Fruit fly (Drosophila melanogaster): ENCODE measurements around the gene myd.

The myd gene

DNA sequence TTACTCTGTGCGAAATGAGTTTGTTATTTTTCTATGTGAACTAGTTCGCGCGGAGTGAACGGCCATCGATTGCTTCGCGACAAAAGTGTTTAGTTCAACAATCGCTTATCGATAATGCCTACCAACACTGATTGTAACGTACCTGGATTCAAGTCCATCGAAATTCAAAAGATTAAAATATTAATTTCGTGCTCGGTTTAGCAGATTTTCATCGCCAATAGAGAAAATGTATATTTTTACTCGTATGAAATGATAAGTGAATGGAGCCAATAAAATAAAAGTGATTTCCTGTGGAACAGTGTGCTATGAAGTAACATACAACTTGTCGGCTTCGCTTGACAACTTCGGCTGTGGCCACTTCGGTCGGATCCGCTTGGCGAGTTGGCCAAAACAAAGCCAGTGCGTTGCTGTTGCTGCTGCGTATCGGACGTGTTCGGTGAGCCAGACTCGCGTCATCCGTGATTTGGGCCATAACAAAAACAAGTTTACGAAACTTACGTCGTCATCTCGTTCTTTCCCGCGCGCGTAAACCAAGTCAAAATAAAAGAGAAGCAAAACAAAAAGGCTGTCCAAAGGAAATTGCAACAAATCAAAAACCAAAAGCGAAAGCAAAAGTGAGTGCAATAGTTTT lies at the start of gene myd, which contains the start of gene CG5555:
Gene myd, plus strand, starts transcription at position 397 of the 631 bp plus-strand sequence.
Gene CG5555, minus strand, starts transcription at position 276 of the 631 bp plus-strand sequence.
- TF ChIP-seq psq (optimal IDR thresholded peaks at IDR 0.05): no peak
- no peak for TF ChIP-seq insv (optimal IDR thresholded peaks at IDR 0.05)
- TF ChIP-seq Myc (optimal IDR thresholded peaks at IDR 0.05): no peak
- no peak for TF ChIP-seq ttk (optimal IDR thresholded peaks at IDR 0.05)
- no peak for TF ChIP-seq Sin3A (optimal IDR thresholded peaks at IDR 0.05)
- TF ChIP-seq h (optimal IDR thresholded peaks at IDR 0.05): no peak

dm6 chr3R:19132146-19132833 lies 48.2 kb upstream of the myd start, which contains the start of gene Cyp12a5:
Gene Cyp12a5, plus strand, starts transcription at chr3R:19132648.
- no peak for TF ChIP-seq psq (optimal IDR thresholded peaks at IDR 0.05)
- TF ChIP-seq insv (optimal IDR thresholded peaks at IDR 0.05): no peak
- TF ChIP-seq Sin3A (optimal IDR thresholded peaks at IDR 0.05): no peak
- no peak for TF ChIP-seq ttk (optimal IDR thresholded peaks at IDR 0.05)
- TF ChIP-seq Myc (optimal IDR thresholded peaks at IDR 0.05): no peak
- TF ChIP-seq h (optimal IDR thresholded peaks at IDR 0.05): no peak

dm6 chr3R:19134957-19135356 lies 45.5 kb upstream of the myd start, which contains the start of gene Cyp12a4:
Gene Cyp12a4, plus strand, starts transcription at chr3R:19135158.
- no peak for TF ChIP-seq insv (optimal IDR thresholded peaks at IDR 0.05)
- TF ChIP-seq h (optimal IDR thresholded peaks at IDR 0.05): no peak
- TF ChIP-seq ttk (optimal IDR thresholded peaks at IDR 0.05): no peak
- TF ChIP-seq Sin3A (optimal IDR thresholded peaks at IDR 0.05): no peak
- TF ChIP-seq Myc (optimal IDR thresholded peaks at IDR 0.05): no peak
- no peak for TF ChIP-seq psq (optimal IDR thresholded peaks at IDR 0.05)

dm6 chr3R:19147511-19148239 lies 32.8 kb upstream of the myd start, which contains the start of gene Ppcs:
Gene Ppcs, minus strand, starts transcription at chr3R:19147910.
- TF ChIP-seq insv (optimal IDR thresholded peaks at IDR 0.05) (no peak), Sin3A (optimal IDR thresholded peaks at IDR 0.05) (no peak), Myc (optimal IDR thresholded peaks at IDR 0.05) (no peak), ttk (optimal IDR thresholded peaks at IDR 0.05) (no peak), h (optimal IDR thresholded peaks at IDR 0.05) (no peak), psq (optimal IDR thresholded peaks at IDR 0.05) (no peak)

dm6 chr3R:19150856-19151651 lies 29.4 kb upstream of the myd start:
- TF ChIP-seq psq (optimal IDR thresholded peaks at IDR 0.05): no peak
- TF ChIP-seq Sin3A (optimal IDR thresholded peaks at IDR 0.05): no peak
- no peak for TF ChIP-seq Myc (optimal IDR thresholded peaks at IDR 0.05)
- TF ChIP-seq insv (optimal IDR thresholded peaks at IDR 0.05): no peak
- TF ChIP-seq ttk (optimal IDR thresholded peaks at IDR 0.05): no peak
- TF ChIP-seq h (optimal IDR thresholded peaks at IDR 0.05): no peak

dm6 chr3R:19151848-19152787 lies 28.3 kb upstream of the myd start:
- TF ChIP-seq Myc (optimal IDR thresholded peaks at IDR 0.05) (no peak), h (optimal IDR thresholded peaks at IDR 0.05) (no peak), Sin3A (optimal IDR thresholded peaks at IDR 0.05) (no peak)

DNA sequence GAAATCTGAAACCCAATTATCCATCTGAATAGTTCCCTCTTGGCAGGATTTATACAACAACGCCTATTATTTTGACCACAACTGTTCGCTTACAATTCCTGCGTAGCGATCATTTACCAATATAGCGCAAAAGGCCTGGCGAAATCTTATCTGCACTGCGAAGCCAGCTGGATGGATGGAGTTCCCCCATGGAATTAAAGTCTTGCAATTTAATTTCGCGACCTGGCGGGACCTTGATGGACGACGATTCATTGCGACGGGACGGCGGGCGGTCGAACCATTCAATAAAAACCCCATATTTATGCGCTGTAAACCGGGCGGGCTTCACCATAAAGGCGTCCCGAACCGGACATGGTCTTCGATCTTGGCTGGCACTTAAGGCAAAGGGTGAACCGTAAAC lies 27.6 kb upstream of the myd start:
- TF ChIP-seq Sin3A (optimal IDR thresholded peaks at IDR 0.05) (no peak), ttk (optimal IDR thresholded peaks at IDR 0.05) (no peak), insv (optimal IDR thresholded peaks at IDR 0.05) (no peak), Myc (optimal IDR thresholded peaks at IDR 0.05) (no peak), psq (optimal IDR thresholded peaks at IDR 0.05) (no peak), h (optimal IDR thresholded peaks at IDR 0.05) (no peak)

DNA sequence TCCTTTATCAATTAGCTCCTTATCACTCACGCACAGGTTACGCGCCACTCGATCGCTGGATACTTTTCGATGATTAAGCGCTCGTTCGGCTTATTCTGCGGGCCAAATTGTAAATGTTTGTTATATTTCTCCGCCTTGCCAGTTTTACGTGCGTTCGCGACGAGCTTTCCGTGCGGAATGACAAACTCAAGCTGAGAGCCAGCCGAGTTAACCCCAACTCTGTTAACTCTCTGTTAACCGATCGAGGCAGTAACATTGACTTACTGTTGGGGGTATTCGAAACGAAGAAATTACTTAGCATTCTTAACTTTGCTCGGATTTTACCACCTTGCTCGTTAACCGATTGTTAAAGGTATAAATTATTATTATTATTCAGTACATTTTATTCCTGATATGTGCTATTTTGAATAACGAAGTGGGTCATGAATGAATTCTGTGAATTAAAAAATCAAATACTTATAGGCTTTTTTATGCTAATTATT lies 26.9 kb upstream of the myd start, which contains the start of gene CG5835:
Gene CG5835, minus strand, starts transcription at position 185 of the 482 bp plus-strand sequence.
- no peak for TF ChIP-seq ttk (optimal IDR thresholded peaks at IDR 0.05)
- no peak for TF ChIP-seq Myc (optimal IDR thresholded peaks at IDR 0.05)
- no peak for TF ChIP-seq h (optimal IDR thresholded peaks at IDR 0.05)
- no peak for TF ChIP-seq insv (optimal IDR thresholded peaks at IDR 0.05)
- TF ChIP-seq Sin3A (optimal IDR thresholded peaks at IDR 0.05): no peak
- no peak for TF ChIP-seq psq (optimal IDR thresholded peaks at IDR 0.05)

DNA sequence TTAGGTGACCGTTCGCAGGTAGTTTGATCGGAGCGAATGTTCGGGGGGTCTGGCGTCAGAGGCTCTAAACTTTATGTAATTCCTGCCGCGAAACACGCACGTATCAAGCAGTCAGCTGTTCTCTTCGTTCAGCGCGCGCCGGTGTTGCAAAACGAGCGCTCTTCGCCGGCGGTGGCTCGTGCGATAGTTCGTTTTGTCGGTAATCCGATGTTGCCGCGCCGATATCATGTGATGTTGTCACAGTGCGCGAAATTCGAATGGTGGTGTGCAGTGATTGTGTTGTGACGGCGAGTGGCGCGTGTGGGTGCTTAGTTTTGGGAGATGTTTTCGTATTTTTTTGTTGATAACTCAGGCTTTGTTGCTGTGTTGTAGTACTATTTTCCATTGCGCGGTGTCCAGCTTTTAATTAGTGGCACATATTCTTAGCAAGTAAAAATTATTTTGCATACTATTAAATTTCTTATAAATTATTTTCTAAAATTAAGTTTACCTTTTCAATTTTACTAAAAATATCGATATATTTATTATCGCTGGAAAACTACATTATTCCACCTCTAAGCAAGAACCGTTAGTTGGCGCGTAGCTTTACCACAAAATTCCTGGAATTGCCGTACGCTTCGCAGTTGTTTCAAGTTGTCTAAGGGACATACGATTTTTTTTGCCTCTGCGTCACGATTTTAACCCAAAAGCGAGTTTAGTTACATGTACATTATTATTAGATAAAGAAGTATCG lies 23.6 kb upstream of the myd start, which contains the start of gene nanos:
Gene nanos, plus strand, starts transcription at position 569 of the 733 bp plus-strand sequence.
- no peak for TF ChIP-seq Sin3A (optimal IDR thresholded peaks at IDR 0.05)
- TF ChIP-seq Myc (optimal IDR thresholded peaks at IDR 0.05): no peak
- TF ChIP-seq psq (optimal IDR thresholded peaks at IDR 0.05): no peak
- no peak for TF ChIP-seq ttk (optimal IDR thresholded peaks at IDR 0.05)
- no peak for TF ChIP-seq insv (optimal IDR thresholded peaks at IDR 0.05)
- no peak for TF ChIP-seq h (optimal IDR thresholded peaks at IDR 0.05)

dm6 chr3R:19157997-19158396 lies 22.5 kb upstream of the myd start:
- TF ChIP-seq psq (optimal IDR thresholded peaks at IDR 0.05) (no peak), ttk (optimal IDR thresholded peaks at IDR 0.05) (no peak), Sin3A (optimal IDR thresholded peaks at IDR 0.05) (no peak), Myc (optimal IDR thresholded peaks at IDR 0.05) (no peak), insv (optimal IDR thresholded peaks at IDR 0.05) (no peak), h (optimal IDR thresholded peaks at IDR 0.05) (no peak)

Data from Kc167 (cell line).